Fruit fly (Drosophila melanogaster): ENCODE measurements around the gene CG7366.

DNA sequence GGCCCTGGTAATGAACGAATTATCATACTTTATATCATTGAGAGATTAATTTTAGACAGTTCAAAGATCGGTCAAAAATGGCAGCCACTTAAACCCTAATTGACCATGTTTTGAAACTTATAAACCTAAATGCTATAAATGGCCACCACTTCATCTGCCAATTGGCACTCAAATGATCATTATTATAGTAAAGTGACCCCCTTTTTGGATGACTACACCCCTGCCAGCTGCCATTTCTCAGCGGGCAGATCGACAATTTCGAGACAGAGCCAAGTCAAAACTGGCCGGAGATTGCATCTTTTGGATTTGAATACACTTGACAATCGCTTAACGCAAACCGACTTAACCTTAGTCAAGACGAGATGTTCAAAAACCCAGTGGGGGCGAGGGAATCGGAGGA, 46.0 kb downstream of the CG7366 start:
- no peak for TF ChIP-seq Dif (GFP tag; optimal IDR thresholded peaks at IDR 0.05; ENCODE audit: partially characterized antibody)
- no peak for TF ChIP-seq Myc (optimal IDR thresholded peaks at IDR 0.05)
- TF ChIP-seq usp (GFP tag; optimal IDR thresholded peaks at IDR 0.05) = no peak
- no peak for TF ChIP-seq psq (GFP tag; optimal IDR thresholded peaks at IDR 0.05)
- TF ChIP-seq Jra (GFP tag; optimal IDR thresholded peaks at IDR 0.05) = no peak
- TF ChIP-seq dmrt93B (GFP tag; optimal IDR thresholded peaks at IDR 0.05) = no peak
- TF ChIP-seq Sp1 (GFP tag; optimal IDR thresholded peaks at IDR 0.05) = peak; percentile 43
- peak; percentile 48 for TF ChIP-seq h (GFP tag; optimal IDR thresholded peaks at IDR 0.05)

Measured in whole organism, wandering third instar larva.